Worm (Caenorhabditis elegans) whole organism, L2 larva: ENCODE measurements around the gene actl-1.

Experiments
- nhr-23 ChIP-seq: fragments of 150-350 bp; optimal IDR thresholded peaks from 2 replicates; lab custom pipeline; 2014; ENCODE audit warnings: missing biosample characterization, missing genetic modification reagents, missing genetic modification characterization
- sma-3 ChIP-seq: sonication (generic microtip); optimal IDR thresholded peaks from 2 replicates; lab custom pipeline; 2016; ENCODE audit warnings: missing genetic modification reagents, missing genetic modification characterization, missing compliant biosample characterization
- snpc-4 ChIP-seq: fragments of 150-350 bp; optimal IDR thresholded peaks from 2 replicates; lab custom pipeline; 2014; ENCODE audit warnings: missing biosample characterization, missing genetic modification characterization

- TF ChIP-seq snpc-4 (tag; lab: Kevin White, UChicago) (no peak), sma-3 (no peak), nhr-23 (tag; lab: Kevin White, UChicago) (no peak)
Observed at ce11 chrX:6458001-6458400, 41.6 kb downstream of the actl-1 start.
